Worm (Caenorhabditis elegans): ENCODE results near the gene gln-1.

DNA sequence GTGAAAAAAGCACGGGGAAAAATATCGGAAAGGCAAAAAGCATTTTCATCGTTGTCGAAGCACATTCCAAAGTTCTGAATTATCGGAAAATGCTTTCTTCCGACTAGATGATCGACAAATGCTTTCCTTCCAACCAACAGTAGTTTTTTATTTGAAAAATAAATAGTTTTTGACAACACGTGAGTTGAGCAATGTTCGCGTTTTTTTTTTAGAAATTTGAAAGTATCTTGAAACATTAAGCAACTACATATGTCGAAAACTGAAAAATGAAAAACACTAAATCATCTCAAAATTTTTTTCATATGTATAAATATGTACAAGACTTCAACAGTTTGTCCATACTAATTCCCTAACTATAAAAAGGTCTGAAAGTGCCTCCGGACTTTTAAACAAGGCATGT, 18.5 kb upstream of the gln-1 start, which contains the start of gene hsp-25:
- no peak for TF ChIP-seq nhr-237 (tag; optimal IDR thresholded peaks at IDR 0.05)
- no peak for TF ChIP-seq ztf-11 (tag; optimal IDR thresholded peaks at IDR 0.05)
- TF ChIP-seq unc-120 (tag; optimal IDR thresholded peaks at IDR 0.05; ENCODE audit: poor library complexity, severe bottlenecking), result no peak
- no peak for TF ChIP-seq cnd-1 (tag; optimal IDR thresholded peaks at IDR 0.05)
